Worm (Caenorhabditis elegans) whole organism, young adult: Measurements from ENCODE around the gene T25E4.1.

Source experiments
- mxl-1 ChIP-seq: sonication (generic microtip); optimal IDR thresholded peaks from 2 replicates; lab custom pipeline; 2016; ENCODE audit warnings: missing genetic modification characterization, missing compliant biosample characterization
- snpc-1.3 ChIP-seq: sonication (generic microtip); optimal IDR thresholded peaks from 2 replicates; lab custom pipeline; 2017; ENCODE audit warnings: missing genetic modification characterization, mild to moderate bottlenecking, missing compliant biosample characterization, antibody characterized with exemption, moderate library complexity, missing genotype, missing genetic modification reagents; ENCODE audit not compliant: insufficient read depth
- ztf-26 ChIP-seq: sonication (generic microtip); optimal IDR thresholded peaks from 2 replicates; lab custom pipeline; 2017; ENCODE audit warnings: missing genetic modification characterization, missing compliant biosample characterization

T25E4.1 gene

ce11 chrII:5628326-5628818, 50.2 kb downstream of the T25E4.1 start, which contains the start of gene F59E12.15 (continued):
- TF ChIP-seq mxl-1 (no peak), snpc-1.3 (tag; lab: Kevin White, UChicago) (no peak), ztf-26 (tag; lab: Kevin White, UChicago) (no peak)
